Worm (Caenorhabditis elegans): ENCODE data around the gene fat-3.

DNA sequence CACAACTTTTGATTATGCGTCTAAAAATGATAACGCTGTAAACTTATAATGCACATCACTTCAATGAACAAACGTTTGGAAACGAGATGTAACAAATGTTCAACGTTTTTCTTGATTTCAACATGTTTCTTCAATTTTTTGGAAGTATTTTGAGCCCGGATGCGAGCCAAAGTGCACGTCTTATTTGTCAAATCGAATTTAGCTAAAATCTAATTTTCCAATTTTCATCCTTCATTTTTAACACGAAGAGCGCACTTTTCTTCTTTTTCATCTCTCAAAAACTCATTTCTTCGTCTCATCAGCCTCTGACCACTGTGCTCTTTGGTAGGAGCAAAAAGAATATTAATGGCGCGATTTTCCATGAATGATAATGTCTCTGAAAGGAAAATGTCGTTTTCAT is 4.5 kb upstream of the fat-3 start:
- TF ChIP-seq Y79H2A.3 (GFP tag; conservative IDR thresholded peaks at IDR 0.05): no peak
- no peak for TF ChIP-seq madf-3 (GFP tag; IDR thresholded peaks at IDR 0.05)
- TF ChIP-seq dox-1 (GFP tag; IDR thresholded peaks at IDR 0.05): no peak
- no peak for TF ChIP-seq mcd-1 (GFP tag; IDR thresholded peaks at IDR 0.05)
- TF ChIP-seq K12H6.12 (tag; optimal IDR thresholded peaks at IDR 0.05): no peak
- TF ChIP-seq die-1 (tag; optimal IDR thresholded peaks at IDR 0.05): no peak
- no peak for TF ChIP-seq chd-7 (tag; optimal IDR thresholded peaks at IDR 0.05)
- no peak for TF ChIP-seq Y67H2A.10 (GFP tag; conservative IDR thresholded peaks at IDR 0.05)
- no peak for TF ChIP-seq nhr-179 (tag; optimal IDR thresholded peaks at IDR 0.05)
- TF ChIP-seq zim-3 (tag; optimal IDR thresholded peaks at IDR 0.05): no peak
- no peak for TF ChIP-seq ztf-18 (tag; optimal IDR thresholded peaks at IDR 0.05)
- TF ChIP-seq F23B12.7 (tag; optimal IDR thresholded peaks at IDR 0.05; ENCODE audit: insufficient read depth): no peak
- TF ChIP-seq ekl-4 (GFP tag; IDR thresholded peaks at IDR 0.05): no peak
